Worm (Caenorhabditis elegans): ENCODE results near the gene F22B7.1.

Gene F22B7.1

DNA sequence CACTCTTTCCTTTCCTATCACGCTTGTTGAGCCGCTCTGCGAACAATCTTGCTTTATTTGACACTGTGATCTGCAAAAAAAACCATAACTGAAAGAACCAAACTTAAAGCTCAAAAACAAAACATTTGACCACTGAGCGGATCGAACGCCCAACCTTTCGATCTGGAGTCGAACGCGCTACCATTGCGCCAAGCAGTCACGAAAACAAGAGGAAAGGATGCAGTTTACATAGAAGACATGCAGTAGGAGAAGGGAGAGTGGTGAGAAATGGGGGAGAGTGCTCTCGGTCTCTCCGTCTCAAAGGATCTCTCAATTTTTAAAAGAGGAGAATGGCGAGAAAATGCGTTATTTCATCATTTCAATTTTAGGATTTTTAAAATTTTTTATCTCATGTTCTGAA, 13.2 kb downstream of the F22B7.1 start:
- TF ChIP-seq unc-130 (GFP tag; optimal IDR thresholded peaks at IDR 0.05) = peak; percentile 60
- TF ChIP-seq F26F4.8 (GFP tag; conservative IDR thresholded peaks at IDR 0.05) = peak; percentile 94
- TF ChIP-seq F49E8.2 (tag; optimal IDR thresholded peaks at IDR 0.05; ENCODE audit: borderline replicate concordance) = peak; percentile 44
- peak; percentile 95 for TF ChIP-seq dmd-8 (GFP tag; IDR thresholded peaks at IDR 0.05)
- TF ChIP-seq mep-1 (tag; optimal IDR thresholded peaks at IDR 0.05) = peak; percentile 76
- peak; percentile 84 for TF ChIP-seq aha-1 (tag)
- TF ChIP-seq mxl-2 (GFP tag; conservative IDR thresholded peaks at IDR 0.05) = peak; percentile 79
- peak; percentile 36 to 68 for TF ChIP-seq lsy-2 (tag; optimal IDR thresholded peaks at IDR 0.05)
- TF ChIP-seq vab-7 (GFP tag; IDR thresholded peaks at IDR 0.05) = peak; percentile 90
- TF ChIP-seq set-16 (GFP tag; IDR thresholded peaks at IDR 0.05) = peak; percentile 29; the same call in 1 of the 2 replicates
- peak; percentile 78; the same call in 1 of the 2 replicates for TF ChIP-seq zfp-3 (GFP tag; conservative IDR thresholded peaks at IDR 0.05)
- peak; percentile 72 for TF ChIP-seq lin-13 (GFP tag; optimal IDR thresholded peaks at IDR 0.05)
- peak; percentile 87 for TF ChIP-seq nhr-41 (GFP tag; IDR thresholded peaks at IDR 0.05)
- TF ChIP-seq nhr-42 (GFP tag; IDR thresholded peaks at IDR 0.05) = peak; percentile 87
- no peak for TF ChIP-seq zag-1 (tag; optimal IDR thresholded peaks at IDR 0.05)
- TF ChIP-seq ZK337.2 (GFP tag; IDR thresholded peaks at IDR 0.05) = peak; percentile 78
- TF ChIP-seq daf-8 (GFP tag; IDR thresholded peaks at IDR 0.05) = no peak
- TF ChIP-seq saeg-2 (GFP tag; IDR thresholded peaks at IDR 0.05) = 0 out of 2 replicates have a peak, but pooled peaks have one; percentile 7
- no peak for TF ChIP-seq fos-1 (tag; optimal IDR thresholded peaks at IDR 0.05)
- TF ChIP-seq tag-97 (GFP tag; IDR thresholded peaks at IDR 0.05) = no peak
- peak; percentile 97 for TF ChIP-seq lim-7 (GFP tag; IDR thresholded peaks at IDR 0.05)
- peak; percentile 53 for TF ChIP-seq dpl-1 (GFP tag; optimal IDR thresholded peaks at IDR 0.05)
- TF ChIP-seq T26A8.4 (GFP tag; IDR thresholded peaks at IDR 0.05) = peak; percentile 85
- TF ChIP-seq ceh-44 (GFP tag; IDR thresholded peaks at IDR 0.05) = peak; percentile 74; the same call in 1 of the 2 replicates
- TF ChIP-seq ZK546.5 (tag; optimal IDR thresholded peaks at IDR 0.05) = no peak
- TF ChIP-seq hif-1 (tag; optimal IDR thresholded peaks at IDR 0.05) = peak in 1 of 2 experiments; percentile 69
- TF ChIP-seq nhr-48 (tag; optimal IDR thresholded peaks at IDR 0.05) = peak; percentile 58
- no peak for TF ChIP-seq nhr-237 (tag; optimal IDR thresholded peaks at IDR 0.05)
- peak; percentile 21 for TF ChIP-seq ama-1 (optimal IDR thresholded peaks at IDR 0.05)
- TF ChIP-seq hmg-1.1 (GFP tag; IDR thresholded peaks at IDR 0.05) = peak; percentile 96
- TF ChIP-seq zip-2 (tag; optimal IDR thresholded peaks at IDR 0.05) = peak; percentile 63
- peak; percentile 73 for TF ChIP-seq T20F7.1 (GFP tag; optimal IDR thresholded peaks at IDR 0.05)
- peak; percentile 63 for TF ChIP-seq nhr-28 (tag; optimal IDR thresholded peaks at IDR 0.05)
- peak; percentile 88 for TF ChIP-seq Y75B8A.6 (GFP tag; IDR thresholded peaks at IDR 0.05)
- peak; percentile 93 for TF ChIP-seq pha-4 (GFP tag; IDR thresholded peaks at IDR 0.05)
- TF ChIP-seq pha-4 (tag; optimal IDR thresholded peaks at IDR 0.05) = no peak
- TF ChIP-seq dmd-9 (GFP tag; IDR thresholded peaks at IDR 0.05) = peak; percentile 71; the same call in 1 of the 2 replicates
- peak; percentile 3 for TF ChIP-seq F10B5.3 (tag; optimal IDR thresholded peaks at IDR 0.05)
- peak; percentile 41 for TF ChIP-seq Y5F2A.4 (GFP tag; optimal IDR thresholded peaks at IDR 0.05)
- 0 out of 2 replicates have a peak, but pooled peaks have one; percentile 36 for TF ChIP-seq zip-11 (GFP tag; IDR thresholded peaks at IDR 0.05)
- TF ChIP-seq F44E2.7 (GFP tag; IDR thresholded peaks at IDR 0.05) = peak; percentile 74; the same call in 1 of the 2 replicates
- peak; percentile 75 for TF ChIP-seq lir-3 (tag; optimal IDR thresholded peaks at IDR 0.05)
- TF ChIP-seq ctbp-1 (GFP tag; IDR thresholded peaks at IDR 0.05) = peak; percentile 90
- no peak for TF ChIP-seq R02D3.7 (tag; optimal IDR thresholded peaks at IDR 0.05)
- TF ChIP-seq mxl-3 (GFP tag; optimal IDR thresholded peaks at IDR 0.05) = peak; percentile 62
- TF ChIP-seq nhr-111 (GFP tag; optimal IDR thresholded peaks at IDR 0.05) = peak; percentile 77
- no peak for TF ChIP-seq snpc-4 (tag; optimal IDR thresholded peaks at IDR 0.05)
- TF ChIP-seq Y105C5A.15 (GFP tag; IDR thresholded peaks at IDR 0.05) = peak; percentile 93
- peak; percentile 82 for TF ChIP-seq mes-2 (tag; optimal IDR thresholded peaks at IDR 0.05; ENCODE audit: poor library complexity, severe bottlenecking)
- TF ChIP-seq aly-2 (tag; optimal IDR thresholded peaks at IDR 0.05) = peak; percentile 61
- TF ChIP-seq daf-12 (tag; optimal IDR thresholded peaks at IDR 0.05) = no peak
- no peak for TF ChIP-seq cey-2 (tag; optimal IDR thresholded peaks at IDR 0.05; ENCODE audit: borderline replicate concordance, insufficient read depth)

Measured in whole organism, L4 larva.